Fruit fly (Drosophila melanogaster) whole organism, embryonic: ENCODE measurements around the gene CG32447.

ENCODE experiments used
- Blimp-1 ChIP-seq: fragments of 200-800 bp; sonication (Bioruptor generic); optimal IDR thresholded peaks from 3 replicates; lab custom pipeline; 2018; ENCODE audit warnings: missing biosample characterization, missing genetic modification characterization, mild to moderate bottlenecking, moderate library complexity, missing genetic modification reagents
- CG17568 ChIP-seq: fragments of 200-800 bp; sonication (Bioruptor generic); optimal IDR thresholded peaks from 2 replicates; lab custom pipeline; 2018; ENCODE audit warnings: missing biosample characterization, mild to moderate bottlenecking, missing genetic modification characterization, moderate library complexity
- CG17612 ChIP-seq: fragments of 200-800 bp; sonication (Bioruptor generic); IDR thresholded peaks from 2 replicates; pipeline ENCODE4 v1.3.6; 2022; ENCODE audit warnings: missing biosample characterization, missing genetic modification characterization
- CG2889 ChIP-seq: fragments of 200-800 bp; sonication (Bioruptor generic); IDR thresholded peaks from 3 replicates; pipeline ENCODE4 v1.3.6; 2022; ENCODE audit warnings: missing biosample characterization, missing genetic modification characterization
- D19A ChIP-seq: fragments of 200-800 bp; optimal IDR thresholded peaks from 3 replicates; lab custom pipeline; 2019; ENCODE audit warnings: missing biosample characterization, mild to moderate bottlenecking, missing genetic modification characterization, moderate library complexity
- Eip74EF ChIP-seq, 2 experiments: fragments of 200-800 bp in 1 of 2; fragments of >200 bp in 1 of 2; sonication (Bioruptor generic) in 1 of 2; optimal IDR thresholded peaks; 2 replicates each; lab custom pipeline; 2017 to 2019; ENCODE audit warnings: missing biosample characterization in 2 of 2, missing genetic modification characterization in 2 of 2, mild to moderate bottlenecking in 1 of 2, moderate library complexity in 1 of 2
- Ets65A ChIP-seq: fragments of 200-800 bp; sonication (Bioruptor generic); peaks from one replicate; lab custom pipeline; 2016; ENCODE audit warnings: missing biosample characterization, missing genetic modification characterization
- Lim3 ChIP-seq: fragments of 200-800 bp; sonication (Bioruptor generic); IDR thresholded peaks from 2 replicates; pipeline ENCODE4 v1.3.6; 2022; ENCODE audit warnings: missing biosample characterization, missing genetic modification characterization
- MBD-R2 ChIP-seq: fragments of 200-800 bp; sonication (Bioruptor generic); IDR thresholded peaks from 2 replicates; pipeline ENCODE4 v1.3.6; 2022; ENCODE audit warnings: missing biosample characterization, missing genetic modification characterization
- PHDP ChIP-seq: fragments of 200-800 bp; sonication (Bioruptor generic); optimal IDR thresholded peaks from 3 replicates; lab custom pipeline; 2018; ENCODE audit warnings: missing biosample characterization, mild to moderate bottlenecking, missing genetic modification characterization, moderate library complexity
- ap ChIP-seq: fragments of 200-800 bp; sonication (Bioruptor generic); IDR thresholded peaks from 2 replicates; pipeline ENCODE4 v1.3.6; 2022; ENCODE audit warnings: missing biosample characterization, missing genetic modification characterization
- ara ChIP-seq: fragments of 200-800 bp; sonication (Bioruptor generic); IDR thresholded peaks from 2 replicates; pipeline ENCODE4 v1.3.6; 2022; ENCODE audit warnings: missing biosample characterization, missing genetic modification characterization
- bsh ChIP-seq, 2 experiments: fragments of 200-800 bp; sonication (Bioruptor generic); optimal IDR thresholded peaks; 2 replicates each; lab custom pipeline; 2017 to 2018; ENCODE audit warnings: mild to moderate bottlenecking in 2 of 2, missing biosample characterization in 2 of 2, missing genetic modification characterization in 2 of 2, moderate library complexity in 1 of 2
- cg ChIP-seq: fragments of 200-800 bp; sonication (Bioruptor generic); optimal IDR thresholded peaks from 3 replicates; lab custom pipeline; 2019; ENCODE audit warnings: missing biosample characterization, mild to moderate bottlenecking, missing genetic modification characterization, moderate library complexity
- chinmo ChIP-seq: fragments of 200-800 bp; sonication (Bioruptor generic); IDR thresholded peaks from 4 replicates; pipeline ENCODE4 v1.3.6; 2022; ENCODE audit warnings: missing biosample characterization, missing genetic modification characterization; ENCODE audit not compliant: partially characterized antibody
- corto ChIP-seq: fragments of 200-800 bp; sonication (Bioruptor generic); optimal IDR thresholded peaks from 2 replicates; lab custom pipeline; 2016; ENCODE audit warnings: missing biosample characterization, mild to moderate bottlenecking, missing genetic modification characterization, moderate library complexity
- crol ChIP-seq: fragments of 200-800 bp; sonication (Bioruptor generic); IDR thresholded peaks from 2 replicates; pipeline ENCODE4 v1.3.6; 2022; ENCODE audit warnings: missing biosample characterization, missing genetic modification characterization
- dpn ChIP-seq, 2 experiments: fragments of 200-800 bp; sonication (Bioruptor generic); optimal IDR thresholded peaks; 3 replicates each; lab custom pipeline; 2016; ENCODE audit warnings: missing biosample characterization in 2 of 2, missing genetic modification characterization in 2 of 2
- gcm ChIP-seq: fragments of 200-800 bp; sonication (Bioruptor generic); optimal IDR thresholded peaks from 2 replicates; lab custom pipeline; 2019; ENCODE audit warnings: missing biosample characterization, mild to moderate bottlenecking, missing genetic modification characterization, moderate library complexity
- kni ChIP-seq: fragments of 200-800 bp; sonication (Bioruptor generic); optimal IDR thresholded peaks from 3 replicates; lab custom pipeline; 2017; ENCODE audit warnings: mild to moderate bottlenecking, missing biosample characterization, missing genetic modification reagents, missing genetic modification characterization
- lbe ChIP-seq: fragments of 200-800 bp; sonication (Bioruptor generic); optimal IDR thresholded peaks from 2 replicates; lab custom pipeline; 2016; ENCODE audit warnings: missing biosample characterization, mild to moderate bottlenecking, missing genetic modification characterization
- lola ChIP-seq, 3 experiments: fragments of >200 bp in 2 of 3; fragments of 200-800 bp in 1 of 3; sonication (Bioruptor generic) in 1 of 3; optimal IDR thresholded peaks; 2 replicates each; lab custom pipeline; 2017 to 2019; ENCODE audit warnings: missing biosample characterization in 3 of 3, missing genetic modification characterization in 3 of 3, mild to moderate bottlenecking in 1 of 3, moderate library complexity in 1 of 3
- nom ChIP-seq: fragments of 200-800 bp; sonication (Bioruptor generic); optimal IDR thresholded peaks from 2 replicates; lab custom pipeline; 2017; ENCODE audit warnings: missing biosample characterization, missing genetic modification characterization, mild to moderate bottlenecking, moderate library complexity, missing genetic modification reagents
- oc ChIP-seq: fragments of 200-800 bp; sonication (Bioruptor generic); optimal IDR thresholded peaks from 2 replicates; lab custom pipeline; 2018; ENCODE audit warnings: missing biosample characterization, mild to moderate bottlenecking, missing genetic modification characterization, moderate library complexity
- otp ChIP-seq: fragments of 200-800 bp; sonication (Bioruptor generic); IDR thresholded peaks from 3 replicates; pipeline ENCODE4, ENCODE4 v1.3.6; 2022; ENCODE audit warnings: missing biosample characterization, missing genetic modification characterization
- pita ChIP-seq: fragments of 200-800 bp; sonication (Bioruptor generic); optimal IDR thresholded peaks from 2 replicates; lab custom pipeline; 2017; ENCODE audit warnings: missing biosample characterization, mild to moderate bottlenecking, missing genetic modification characterization
- sens ChIP-seq: fragments of 200-800 bp; sonication (Bioruptor generic); peaks from one replicate; lab custom pipeline; 2016; ENCODE audit warnings: missing biosample characterization, missing genetic modification characterization
- sens-2 ChIP-seq: fragments of 200-800 bp; sonication (Bioruptor generic); IDR thresholded peaks from 2 replicates; pipeline ENCODE4 v1.3.6; 2022; ENCODE audit warnings: missing biosample characterization, missing genetic modification characterization
- sisA ChIP-seq: fragments of 200-800 bp; sonication (Bioruptor generic); IDR thresholded peaks from 2 replicates; pipeline ENCODE4 v1.3.6; 2022; ENCODE audit warnings: missing biosample characterization, missing genetic modification characterization
- slbo ChIP-seq: fragments of 200-800 bp; sonication (Bioruptor generic); IDR thresholded peaks from 2 replicates; pipeline ENCODE4 v1.3.6; 2022; ENCODE audit warnings: missing biosample characterization, missing genetic modification characterization

CG32447 gene

DNA sequence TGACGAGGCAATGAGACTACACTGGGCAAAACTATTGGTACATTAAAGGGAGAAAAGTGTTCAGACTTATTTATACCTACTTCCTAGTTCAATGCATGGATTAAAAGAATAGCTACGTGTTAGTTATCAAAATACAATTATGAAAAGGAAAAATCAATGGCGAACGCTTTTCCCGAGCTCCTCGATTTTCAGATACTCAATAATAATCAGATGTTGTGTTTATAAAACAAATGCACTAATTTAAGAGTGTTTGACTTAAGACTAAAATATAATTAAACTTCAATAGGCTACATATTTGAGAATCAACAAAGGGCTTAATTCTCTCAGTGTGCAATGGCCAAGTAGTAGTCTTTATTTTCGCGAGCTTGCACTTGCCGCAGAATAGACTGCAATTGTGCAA is 9.8 kb upstream of the CG32447 start:
- peak; percentile 40 for TF ChIP-seq sens (GFP tag; lab: Kevin White, UChicago)
- TF ChIP-seq CG17612 (GFP tag; lab: Robert Waterston, UW): no peak

- TF ChIP-seq nom (GFP tag; lab: Kevin White, UChicago) (peak; percentile 79), sens-2 (GFP tag; lab: Robert Waterston, UW) (no peak), ap (no peak), dpn (GFP tag; optimal IDR thresholded peaks at IDR 0.05; lab: Kevin White, UChicago) (no peak), CG2889 (GFP tag; lab: Robert Waterston, UW) (no peak), lola (GFP tag; optimal IDR thresholded peaks at IDR 0.05; lab: Kevin White, UChicago) (peak in 1 of 3 experiments; percentile 4), oc (tag; lab: Kevin White, UChicago) (no peak), sens (GFP tag; lab: Kevin White, UChicago) (peak; percentile 57), corto (GFP tag; lab: Kevin White, UChicago) (peak; percentile 31), ara (GFP tag; lab: Robert Waterston, UW) (no peak), lbe (GFP tag; lab: Kevin White, UChicago) (peak; percentile 64), bsh (GFP tag; optimal IDR thresholded peaks at IDR 0.05; lab: Kevin White, UChicago) (peak in 1 of 2 experiments; percentile 85), pita (GFP tag; lab: Kevin White, UChicago) (no peak), sisA (GFP tag; lab: Robert Waterston, UW) (no peak), Blimp-1 (GFP tag; lab: Kevin White, UChicago) (no peak), Lim3 (no peak), slbo (GFP tag; lab: Robert Waterston, UW) (no peak)
These were observed 3.8 kb upstream of the CG32447 start for dm6 chr3L:21709785-21710591.

- no peak for TF ChIP-seq MBD-R2 (GFP tag; lab: Robert Waterston, UW)
- peak; percentile 61 for TF ChIP-seq crol (GFP tag; lab: Robert Waterston, UW)
These were observed 5.2 kb downstream of the CG32447 start for dm6 chr3L:21700945-21701344.

DNA sequence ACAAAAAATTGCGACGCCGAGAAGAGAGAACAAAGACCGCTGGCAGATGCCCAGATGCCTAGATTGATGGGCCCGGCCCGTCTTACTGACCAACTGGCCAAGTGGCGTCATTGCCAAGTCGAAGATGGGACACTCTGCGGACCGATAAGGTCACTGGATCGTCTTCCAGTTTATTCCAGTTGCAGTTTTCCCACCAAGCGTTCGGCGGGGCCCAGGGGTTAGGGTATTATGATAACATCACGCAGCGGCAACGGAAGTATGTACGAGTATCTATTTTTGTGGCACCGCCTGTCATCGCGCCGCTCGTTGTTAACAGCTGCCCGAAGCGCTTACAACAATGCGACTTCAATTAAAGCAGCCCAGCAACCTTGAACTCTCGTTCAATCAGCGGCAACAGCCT is 6.1 kb downstream of the CG32447 start:
- TF ChIP-seq Ets65A (GFP tag; lab: Kevin White, UChicago) (peak; percentile 59), CG17568 (no peak), D19A (tag; lab: Kevin White, UChicago) (peak; percentile 59)

- TF ChIP-seq otp (GFP tag; lab: Robert Waterston, UW) (no peak), kni (GFP tag; lab: Kevin White, UChicago) (peak; percentile 82), PHDP (no peak), chinmo (GFP tag; lab: Robert Waterston, UW) (0 out of 4 replicates have a peak, but pooled peaks have one; percentile 41), gcm (peak; percentile 26), Eip74EF (GFP tag; optimal IDR thresholded peaks at IDR 0.05; lab: Kevin White, UChicago) (peak in 1 of 2 experiments; percentile 58), cg (peak; percentile 10)
These were observed 11.5 kb downstream of the CG32447 start for dm6 chr3L:21694647-21695046.
